Fruit fly (Drosophila melanogaster) Kc167 (cell line): ENCODE results near the gene CG45545.

Source experiments
- Myc ChIP-seq: fragments of >200 bp; optimal IDR thresholded peaks from 2 replicates; lab custom pipeline; 2017; ENCODE audit warnings: missing external identifiers
- Sin3A ChIP-seq: fragments of >200 bp; optimal IDR thresholded peaks from 2 replicates; lab custom pipeline; 2018; ENCODE audit warnings: missing external identifiers
- h ChIP-seq: fragments of >200 bp; optimal IDR thresholded peaks from 3 replicates; lab custom pipeline; 2018; ENCODE audit warnings: missing external identifiers
- insv ChIP-seq: fragments of >200 bp; optimal IDR thresholded peaks from 3 replicates; lab custom pipeline; 2018; ENCODE audit warnings: missing external identifiers
- psq ChIP-seq: fragments of >200 bp; optimal IDR thresholded peaks from 2 replicates; lab custom pipeline; 2017; ENCODE audit warnings: missing external identifiers
- ttk ChIP-seq: sonication (Bioruptor generic); optimal IDR thresholded peaks from 2 replicates; lab custom pipeline; 2017; ENCODE audit warnings: missing external identifiers

The CG45545 gene

dm6 chr3R:7551708-7552107 is at the start of gene CG45545:
Gene CG45545 (plus strand): TSS chr3R:7552008.
- TF ChIP-seq h: no peak
- TF ChIP-seq insv: no peak
- TF ChIP-seq psq: no peak
- TF ChIP-seq Myc (lab: Kevin White, UChicago): no peak
- no peak for TF ChIP-seq ttk
- TF ChIP-seq Sin3A (lab: Kevin White, UChicago): no peak

- TF ChIP-seq Myc (lab: Kevin White, UChicago): no peak
- TF ChIP-seq h: no peak
- no peak for TF ChIP-seq ttk
- TF ChIP-seq Sin3A (lab: Kevin White, UChicago): no peak
- no peak for TF ChIP-seq psq
- TF ChIP-seq insv: no peak
These were observed 49.5 kb upstream of the CG45545 start, which contains the start of gene Mics1 for dm6 chr3R:7502276-7502675. Gene Mics1 (minus strand): TSS chr3R:7502376.

- no peak for TF ChIP-seq Myc (lab: Kevin White, UChicago)
These were observed 48.6 kb upstream of the CG45545 start for dm6 chr3R:7503216-7503615.

dm6 chr3R:7504989-7505761 is 46.6 kb upstream of the CG45545 start, which contains the start of gene alpha-Est9:
Gene alpha-Est9 (minus strand): TSS chr3R:7505098.
- TF ChIP-seq ttk (no peak), psq (no peak), Myc (lab: Kevin White, UChicago) (no peak), h (no peak), insv (no peak)

dm6 chr3R:7506314-7506988 is 45.4 kb upstream of the CG45545 start:
- TF ChIP-seq Sin3A (lab: Kevin White, UChicago): no peak
- no peak for TF ChIP-seq ttk
- TF ChIP-seq psq: no peak
- TF ChIP-seq Myc (lab: Kevin White, UChicago): no peak
- no peak for TF ChIP-seq h
- no peak for TF ChIP-seq insv

- no peak for TF ChIP-seq h
- TF ChIP-seq ttk: no peak
- TF ChIP-seq Sin3A (lab: Kevin White, UChicago): no peak
- no peak for TF ChIP-seq Myc (lab: Kevin White, UChicago)
- no peak for TF ChIP-seq psq
- no peak for TF ChIP-seq insv
These were observed 43.5 kb upstream of the CG45545 start for dm6 chr3R:7508198-7508837.

- TF ChIP-seq Myc (lab: Kevin White, UChicago) (no peak), h (no peak), psq (no peak), ttk (no peak), Sin3A (lab: Kevin White, UChicago) (no peak), insv (no peak)
These were observed 37.5 kb upstream of the CG45545 start for dm6 chr3R:7514232-7514863.

dm6 chr3R:7515599-7516069 is 36.2 kb upstream of the CG45545 start, which contains the start of gene alpha-Est8:
Gene alpha-Est8 (minus strand): TSS chr3R:7515670.
- no peak for TF ChIP-seq ttk
- TF ChIP-seq insv: no peak
- no peak for TF ChIP-seq psq
- TF ChIP-seq h: no peak
- no peak for TF ChIP-seq Sin3A (lab: Kevin White, UChicago)
- TF ChIP-seq Myc (lab: Kevin White, UChicago): no peak

- TF ChIP-seq h (no peak), Myc (lab: Kevin White, UChicago) (no peak), insv (no peak), Sin3A (lab: Kevin White, UChicago) (no peak), psq (no peak)
These were observed 32.5 kb upstream of the CG45545 start, which contains the start of gene Ubc84D for dm6 chr3R:7519356-7519755. Gene Ubc84D (minus strand): TSS chr3R:7519456.

dm6 chr3R:7522266-7522955 is 29.4 kb upstream of the CG45545 start:
- TF ChIP-seq Sin3A (lab: Kevin White, UChicago) (no peak), psq (no peak), Myc (lab: Kevin White, UChicago) (no peak), ttk (no peak), insv (no peak), h (no peak)

- TF ChIP-seq psq (no peak), Myc (lab: Kevin White, UChicago) (no peak), ttk (no peak), h (no peak), insv (no peak), Sin3A (lab: Kevin White, UChicago) (no peak)
These were observed 28.2 kb upstream of the CG45545 start, which contains the start of gene alpha-Est7 for dm6 chr3R:7523594-7523993. Gene alpha-Est7 (minus strand): TSS chr3R:7523753.

dm6 chr3R:7524160-7524559 is 27.6 kb upstream of the CG45545 start:
- TF ChIP-seq ttk (no peak), insv (no peak), h (no peak), psq (no peak), Sin3A (lab: Kevin White, UChicago) (no peak), Myc (lab: Kevin White, UChicago) (no peak)
